Fruit fly (Drosophila melanogaster): ENCODE data around the gene Syx17.

- no peak for TF ChIP-seq psq (optimal IDR thresholded peaks at IDR 0.05)
- no peak for TF ChIP-seq insv (optimal IDR thresholded peaks at IDR 0.05)
- TF ChIP-seq ttk (optimal IDR thresholded peaks at IDR 0.05), result no peak
Measured at dm6 chr3L:4382581-4382980, 20.7 kb upstream of the Syx17 start.
